In genomic region chr3R:18918872-18919339, dm6 we compare ENCODE assay signal across 5 fruit fly cellular contexts.
TF ChIP-seq lines count a peak whose summit lies in the region.

No protein-coding gene starts in this region.

- TF ChIP-seq CTCF in whole organism, embryonic (GFP tag; optimal IDR thresholded peaks at IDR 0.05; lab: Kevin White, UChicago), result no peak

TF ChIP-seq in whole organism, adult, 20 proteins besides CTCF, POLR2A, EP300 and RAD21 (continues in another document):
- TF ChIP-seq pad (GFP tag; optimal IDR thresholded peaks at IDR 0.05; lab: Kevin White, UChicago) (peak; percentile 26), Hr96 (GFP tag; optimal IDR thresholded peaks at IDR 0.05; lab: Kevin White, UChicago) (peak; percentile 60), CG12768 (GFP tag; optimal IDR thresholded peaks at IDR 0.05; lab: Kevin White, UChicago) (peak; percentile 86), Mnt (GFP tag; optimal IDR thresholded peaks at IDR 0.05; lab: Kevin White, UChicago) (peak; percentile 89), ovo (GFP tag; optimal IDR thresholded peaks at IDR 0.05; lab: Kevin White, UChicago) (peak; percentile 94), CG7101 (tag; optimal IDR thresholded peaks at IDR 0.05; lab: Kevin White, UChicago) (peak; percentile 26), CG7045 (GFP tag; optimal IDR thresholded peaks at IDR 0.05; lab: Kevin White, UChicago) (peak; percentile 26), CG14711 (tag; optimal IDR thresholded peaks at IDR 0.05; lab: Kevin White, UChicago) (no peak), CG5204 (GFP tag; optimal IDR thresholded peaks at IDR 0.05; lab: Kevin White, UChicago) (no peak), cnc (optimal IDR thresholded peaks at IDR 0.05; lab: Kevin White, UChicago) (no peak), cic (GFP tag; optimal IDR thresholded peaks at IDR 0.05; lab: Kevin White, UChicago) (peak; percentile 97), CG1620 (GFP tag; optimal IDR thresholded peaks at IDR 0.05; lab: Kevin White, UChicago) (peak; percentile 7), kay (GFP tag; lab: Kevin White, UChicago; ENCODE audit: borderline replicate concordance) (peak; percentile 73), toe (GFP tag; optimal IDR thresholded peaks at IDR 0.05; lab: Kevin White, UChicago) (peak; percentile 23), Crg-1 (GFP tag; optimal IDR thresholded peaks at IDR 0.05; lab: Kevin White, UChicago) (no peak), tj (GFP tag; optimal IDR thresholded peaks at IDR 0.05; lab: Kevin White, UChicago) (peak; percentile 66), CG11617 (GFP tag; optimal IDR thresholded peaks at IDR 0.05; lab: Kevin White, UChicago) (peak; percentile 10), bab1 (GFP tag; optimal IDR thresholded peaks at IDR 0.05; lab: Kevin White, UChicago) (no peak)

TF ChIP-seq in whole organism, embryonic, 481 proteins besides CTCF, POLR2A, EP300 and RAD21 (continues in another document):
- no peak for TF ChIP-seq CG1792 (GFP tag; optimal IDR thresholded peaks at IDR 0.05; lab: Kevin White, UChicago)
- TF ChIP-seq tio (GFP tag; optimal IDR thresholded peaks at IDR 0.05; lab: Kevin White, UChicago), result no peak
- no peak for TF ChIP-seq Ets97D (GFP tag; optimal IDR thresholded peaks at IDR 0.05; lab: Kevin White, UChicago)
- no peak for TF ChIP-seq gsb (GFP tag; IDR thresholded peaks at IDR 0.05; lab: Robert Waterston, UW)
- TF ChIP-seq CG10274 (GFP tag; optimal IDR thresholded peaks at IDR 0.05; lab: Kevin White, UChicago), result no peak
- peak; percentile 53 for TF ChIP-seq Fer1 (GFP tag; optimal IDR thresholded peaks at IDR 0.05; lab: Kevin White, UChicago)
- peak; percentile 22 for TF ChIP-seq CG6854 (GFP tag; optimal IDR thresholded peaks at IDR 0.05; lab: Kevin White, UChicago)
- TF ChIP-seq CG7745 (tag; optimal IDR thresholded peaks at IDR 0.05; lab: Kevin White, UChicago), result no peak
- TF ChIP-seq CG32532 (GFP tag; IDR thresholded peaks at IDR 0.05; lab: Robert Waterston, UW), result 0 out of 2 replicates have a peak, but pooled peaks have one; percentile 37
- peak; percentile 91 for TF ChIP-seq cwo (GFP tag; optimal IDR thresholded peaks at IDR 0.05; lab: Kevin White, UChicago)
- TF ChIP-seq Dfd (GFP tag; optimal IDR thresholded peaks at IDR 0.05; lab: Kevin White, UChicago), result no peak
- peak; percentile 84 for TF ChIP-seq NFAT (GFP tag; IDR thresholded peaks at IDR 0.05; lab: Robert Waterston, UW)
- peak; percentile 55 for TF ChIP-seq Xrp1 (GFP tag; IDR thresholded peaks at IDR 0.05; lab: Robert Waterston, UW)
- peak; percentile 7 for TF ChIP-seq CG13894 (tag; optimal IDR thresholded peaks at IDR 0.05; lab: Kevin White, UChicago)
- peak in 1 of 2 experiments; percentile 39 for TF ChIP-seq crp (GFP tag; optimal IDR thresholded peaks at IDR 0.05; lab: Kevin White, UChicago)
- peak; percentile 70 for TF ChIP-seq gro (GFP tag; optimal IDR thresholded peaks at IDR 0.05; lab: Kevin White, UChicago)
- peak; percentile 66 for TF ChIP-seq sqz (GFP tag; optimal IDR thresholded peaks at IDR 0.05; lab: Kevin White, UChicago)
- peak; percentile 86 for TF ChIP-seq scrt (GFP tag; optimal IDR thresholded peaks at IDR 0.05; lab: Kevin White, UChicago)
- TF ChIP-seq tx (GFP tag; optimal IDR thresholded peaks at IDR 0.05; lab: Kevin White, UChicago), result peak; percentile 12

TF ChIP-seq in whole organism, prepupa, 60 proteins besides CTCF, POLR2A, EP300 and RAD21:
- TF ChIP-seq CG31627 (GFP tag; optimal IDR thresholded peaks at IDR 0.05; lab: Kevin White, UChicago) (no peak), net (GFP tag; optimal IDR thresholded peaks at IDR 0.05; lab: Kevin White, UChicago) (peak; percentile 4), fkh (GFP tag; optimal IDR thresholded peaks at IDR 0.05; lab: Kevin White, UChicago) (peak; percentile 75), dac (GFP tag; optimal IDR thresholded peaks at IDR 0.05; lab: Kevin White, UChicago) (peak; percentile 4), salr (GFP tag; optimal IDR thresholded peaks at IDR 0.05; lab: Kevin White, UChicago) (no peak), vri (GFP tag; optimal IDR thresholded peaks at IDR 0.05; lab: Kevin White, UChicago) (peak; percentile 83), ss (GFP tag; optimal IDR thresholded peaks at IDR 0.05; lab: Kevin White, UChicago) (peak in 1 of 2 experiments; percentile 9), CG11902 (GFP tag; optimal IDR thresholded peaks at IDR 0.05; lab: Kevin White, UChicago) (no peak), CG6808 (GFP tag; optimal IDR thresholded peaks at IDR 0.05; lab: Kevin White, UChicago) (no peak), Sox14 (GFP tag; optimal IDR thresholded peaks at IDR 0.05; lab: Kevin White, UChicago) (peak; percentile 29), lz (GFP tag; optimal IDR thresholded peaks at IDR 0.05; lab: Kevin White, UChicago) (no peak), eg (GFP tag; IDR thresholded peaks at IDR 0.05; lab: Robert Waterston, UW) (peak; percentile 40; the same call in 1 of the 3 replicates), Hr4 (GFP tag; optimal IDR thresholded peaks at IDR 0.05; lab: Kevin White, UChicago) (no peak), Lpt (GFP tag; optimal IDR thresholded peaks at IDR 0.05; lab: Kevin White, UChicago) (no peak)

TF ChIP-seq in whole organism, pupa, 21 proteins besides CTCF, POLR2A, EP300 and RAD21:
- TF ChIP-seq CG4496 (GFP tag; IDR thresholded peaks at IDR 0.05; lab: Robert Waterston, UW) (no peak), Ets98B (GFP tag; IDR thresholded peaks at IDR 0.05; lab: Robert Waterston, UW) (peak; percentile 40; the same call in 1 of the 2 replicates), fd96Ca (GFP tag; IDR thresholded peaks at IDR 0.05; lab: Robert Waterston, UW) (0 out of 3 replicates have a peak, but pooled peaks have one; percentile 28), gl (tag; optimal IDR thresholded peaks at IDR 0.05; lab: Kevin White, UChicago) (no peak), EcR (GFP tag; optimal IDR thresholded peaks at IDR 0.05; lab: Kevin White, UChicago) (peak; percentile 7), CG12605 (GFP tag; IDR thresholded peaks at IDR 0.05; lab: Robert Waterston, UW) (peak; percentile 71), Pif1A (GFP tag; optimal IDR thresholded peaks at IDR 0.05; lab: Kevin White, UChicago) (no peak), CG17806 (tag; optimal IDR thresholded peaks at IDR 0.05; lab: Kevin White, UChicago) (no peak), CG9948 (tag; optimal IDR thresholded peaks at IDR 0.05; lab: Kevin White, UChicago) (no peak), CG32121 (GFP tag; IDR thresholded peaks at IDR 0.05; lab: Robert Waterston, UW) (peak; percentile 73)

TF ChIP-seq in whole organism, wandering third instar larva, 38 proteins besides CTCF, POLR2A, EP300 and RAD21:
- no peak for TF ChIP-seq tai (GFP tag; optimal IDR thresholded peaks at IDR 0.05; lab: Kevin White, UChicago)
- TF ChIP-seq Sp1 (GFP tag; optimal IDR thresholded peaks at IDR 0.05; lab: Kevin White, UChicago), result peak; percentile 12
- peak; percentile 97 for TF ChIP-seq h (GFP tag; optimal IDR thresholded peaks at IDR 0.05; lab: Kevin White, UChicago)
- TF ChIP-seq Abd-B (GFP tag; optimal IDR thresholded peaks at IDR 0.05; lab: Kevin White, UChicago), result no peak
- no peak for TF ChIP-seq Rel (GFP tag; optimal IDR thresholded peaks at IDR 0.05; lab: Kevin White, UChicago)
- TF ChIP-seq Rel (tag; optimal IDR thresholded peaks at IDR 0.05; lab: Kevin White, UChicago), result peak; percentile 99
- TF ChIP-seq br (GFP tag; optimal IDR thresholded peaks at IDR 0.05; lab: Kevin White, UChicago), result peak; percentile 24
- no peak for TF ChIP-seq Hnf4 (GFP tag; optimal IDR thresholded peaks at IDR 0.05; lab: Kevin White, UChicago)
- TF ChIP-seq GATAd (GFP tag; optimal IDR thresholded peaks at IDR 0.05; lab: Kevin White, UChicago), result no peak
- no peak for TF ChIP-seq Dfd (GFP tag; optimal IDR thresholded peaks at IDR 0.05; lab: Kevin White, UChicago)
- no peak for TF ChIP-seq HLH106 (tag; optimal IDR thresholded peaks at IDR 0.05; lab: Kevin White, UChicago)
- no peak for TF ChIP-seq dmrt93B (GFP tag; optimal IDR thresholded peaks at IDR 0.05; lab: Kevin White, UChicago)
- no peak for TF ChIP-seq usp (GFP tag; optimal IDR thresholded peaks at IDR 0.05; lab: Kevin White, UChicago)
- peak; percentile 21 for TF ChIP-seq Jra (GFP tag; optimal IDR thresholded peaks at IDR 0.05; lab: Kevin White, UChicago)
- peak; percentile 28 for TF ChIP-seq brk (GFP tag; optimal IDR thresholded peaks at IDR 0.05; lab: Kevin White, UChicago)
- peak; percentile 35 for TF ChIP-seq Vsx2 (GFP tag; optimal IDR thresholded peaks at IDR 0.05; lab: Kevin White, UChicago; ENCODE audit: partially characterized antibody)
- TF ChIP-seq foxo (GFP tag; optimal IDR thresholded peaks at IDR 0.05; lab: Kevin White, UChicago), result no peak
- no peak for TF ChIP-seq dsf (GFP tag; optimal IDR thresholded peaks at IDR 0.05; lab: Kevin White, UChicago; ENCODE audit: borderline replicate concordance)
- no peak for TF ChIP-seq Hr83 (GFP tag; optimal IDR thresholded peaks at IDR 0.05; lab: Kevin White, UChicago; ENCODE audit: poor library complexity, severe bottlenecking)
- TF ChIP-seq lola (GFP tag; optimal IDR thresholded peaks at IDR 0.05; lab: Kevin White, UChicago), result no peak
- peak; percentile 55 for TF ChIP-seq CrebA (GFP tag; optimal IDR thresholded peaks at IDR 0.05; lab: Kevin White, UChicago; ENCODE audit: borderline replicate concordance)
- TF ChIP-seq dl (GFP tag; optimal IDR thresholded peaks at IDR 0.05; lab: Kevin White, UChicago; ENCODE audit: insufficient read depth in 1 of 2, partially characterized antibody in 2 of 2), result peak in 1 of 2 experiments; percentile 38
- TF ChIP-seq OdsH (GFP tag; optimal IDR thresholded peaks at IDR 0.05; lab: Kevin White, UChicago), result no peak
- TF ChIP-seq ey (GFP tag; optimal IDR thresholded peaks at IDR 0.05; lab: Kevin White, UChicago), result no peak
- no peak for TF ChIP-seq fru (GFP tag; optimal IDR thresholded peaks at IDR 0.05; lab: Kevin White, UChicago)
TF ChIP-seq in whole organism, wandering third instar larva: peak in this region for 9.
